Fruit fly (Drosophila melanogaster) Kc167 (cell line): ENCODE results near the gene ps.

Experiments used
- Myc ChIP-seq: fragments of >200 bp; optimal IDR thresholded peaks from 2 replicates; lab custom pipeline; 2017; ENCODE audit warnings: missing external identifiers
- Sin3A ChIP-seq: fragments of >200 bp; optimal IDR thresholded peaks from 2 replicates; lab custom pipeline; 2018; ENCODE audit warnings: missing external identifiers
- insv ChIP-seq: fragments of >200 bp; optimal IDR thresholded peaks from 3 replicates; lab custom pipeline; 2018; ENCODE audit warnings: missing external identifiers
- psq ChIP-seq: fragments of >200 bp; optimal IDR thresholded peaks from 2 replicates; lab custom pipeline; 2017; ENCODE audit warnings: missing external identifiers
- ttk ChIP-seq: sonication (Bioruptor generic); optimal IDR thresholded peaks from 2 replicates; lab custom pipeline; 2017; ENCODE audit warnings: missing external identifiers

DNA sequence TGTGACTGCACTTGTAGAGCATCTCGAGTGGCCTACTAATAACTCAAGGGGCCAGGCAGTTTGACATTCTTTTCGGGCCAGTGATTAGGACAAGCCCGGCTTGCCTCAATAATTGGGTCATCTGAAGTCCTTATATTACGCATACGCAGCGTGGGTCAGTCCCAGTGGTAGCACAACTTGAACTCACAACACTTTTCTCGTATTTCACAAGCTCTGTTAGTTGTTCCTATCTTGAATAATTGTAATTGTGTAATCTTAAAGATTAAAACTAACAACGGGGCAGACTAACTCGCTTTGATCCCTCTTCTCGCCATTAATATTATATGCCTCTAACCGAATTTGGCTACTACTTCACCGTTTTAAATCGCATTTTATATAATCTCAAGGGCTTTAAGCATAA lies 18.2 kb downstream of the ps start:
- no peak for TF ChIP-seq Sin3A (lab: Kevin White, UChicago)
- no peak for TF ChIP-seq insv (lab: Kevin White, UChicago)
- TF ChIP-seq Myc, result no peak
- TF ChIP-seq psq (lab: Kevin White, UChicago), result no peak
- TF ChIP-seq ttk (lab: Kevin White, UChicago), result no peak
